Worm (Caenorhabditis elegans) whole organism, L1 larva: ENCODE measurements around the gene nono-1.

ENCODE experiments used
- C16A3.4 ChIP-seq: fragments of 150-350 bp; optimal IDR thresholded peaks from 2 replicates; lab custom pipeline; 2014; ENCODE audit warnings: missing biosample characterization, missing genetic modification characterization
- C34B4.2 ChIP-seq: sonication (generic microtip); optimal IDR thresholded peaks from 2 replicates; lab custom pipeline; 2017; ENCODE audit warnings: mild to moderate bottlenecking, missing genetic modification characterization, missing compliant biosample characterization
- F16B12.6 ChIP-seq: fragments of 150-350 bp; optimal IDR thresholded peaks from 2 replicates; lab custom pipeline; 2014; ENCODE audit warnings: missing biosample characterization, missing genetic modification characterization
- aha-1 ChIP-seq: fragments of 150-350 bp; optimal IDR thresholded peaks from 2 replicates; lab custom pipeline; 2014; ENCODE audit warnings: missing biosample characterization, missing genetic modification characterization
- ama-1 ChIP-seq: fragments of 150-350 bp; optimal IDR thresholded peaks from 2 replicates; lab custom pipeline; 2014
- blmp-1 ChIP-seq: fragments of 150-350 bp; optimal IDR thresholded peaks from 2 replicates; lab custom pipeline; 2014; ENCODE audit warnings: missing biosample characterization, missing genetic modification characterization
- ceh-63 ChIP-seq: fragments of 200-800 bp; sonication (Bioruptor generic); optimal IDR thresholded peaks from 2 replicates; lab custom pipeline; 2018; ENCODE audit warnings: mild to moderate bottlenecking, missing genetic modification characterization, missing compliant biosample characterization
- ceh-82 ChIP-seq, 3 experiments: fragments of 150-350 bp in 1 of 3; sonication (generic microtip) in 2 of 3; optimal IDR thresholded peaks; 2 replicates each; lab custom pipeline; 2014 to 2017; ENCODE audit warnings: missing biosample characterization in 3 of 3, missing genetic modification characterization in 3 of 3
- ceh-88 ChIP-seq: fragments of 200-800 bp; sonication (Bioruptor generic); IDR thresholded peaks from 2 replicates; pipeline ENCODE4 v1.3.6; 2022; ENCODE audit warnings: missing genetic modification characterization, missing compliant biosample characterization
- ceh-90 ChIP-seq: sonication (generic microtip); optimal IDR thresholded peaks from 2 replicates; lab custom pipeline; 2016; ENCODE audit warnings: missing genetic modification characterization, missing compliant biosample characterization
- dpl-1 ChIP-seq, 3 experiments: fragments of 150-350 bp in 2 of 3; sonication (generic microtip) in 1 of 3; optimal IDR thresholded peaks; 2 replicates each; lab custom pipeline; 2014 to 2017; ENCODE audit warnings: missing biosample characterization in 3 of 3, missing genetic modification characterization in 3 of 3, missing genetic modification reagents in 3 of 3
- efl-1 ChIP-seq, 4 experiments: fragments of 150-350 bp; optimal IDR thresholded peaks in 3 of 4; peaks in 1 of 4; 1 replicate in 1 of 4; 2 replicates in 3 of 4; lab custom pipeline; 2014; ENCODE audit warnings: missing biosample characterization in 2 of 4, missing genetic modification characterization in 2 of 4, missing genetic modification reagents in 2 of 4
- elt-3 ChIP-seq, 6 experiments: fragments of 150-350 bp in 1 of 6; sonication (generic microtip); optimal IDR thresholded peaks; 2 replicates each; lab custom pipeline; 2017 to 2018; ENCODE audit warnings: missing biosample characterization in 6 of 6, missing genetic modification characterization in 6 of 6, inconsistent platforms in 1 of 6
- fkh-10 ChIP-seq: sonication (generic microtip); optimal IDR thresholded peaks from 2 replicates; lab custom pipeline; 2017; ENCODE audit warnings: missing biosample characterization, missing genetic modification reagents, missing genetic modification characterization
- fkh-8 ChIP-seq: sonication (generic microtip); optimal IDR thresholded peaks from 2 replicates; lab custom pipeline; 2016; ENCODE audit warnings: mild to moderate bottlenecking, missing genetic modification characterization, missing compliant biosample characterization
- grh-1 ChIP-seq: fragments of 200-800 bp; sonication (Bioruptor generic); IDR thresholded peaks from 2 replicates; pipeline ENCODE4 v1.3.6; 2022; ENCODE audit warnings: missing genetic modification reagents, missing genetic modification characterization, missing compliant biosample characterization
- hlh-17 ChIP-seq: fragments of 200-800 bp; sonication (Bioruptor generic); optimal IDR thresholded peaks from 2 replicates; lab custom pipeline; 2018; ENCODE audit warnings: missing genetic modification characterization, mild to moderate bottlenecking, missing compliant biosample characterization, moderate library complexity, borderline replicate concordance
- hpl-2 ChIP-seq: fragments of 150-350 bp; optimal IDR thresholded peaks from 2 replicates; lab custom pipeline; 2014; ENCODE audit warnings: missing biosample characterization, missing genetic modification reagents, missing genetic modification characterization
- jun-1 ChIP-seq: fragments of 150-350 bp; optimal IDR thresholded peaks from 2 replicates; lab custom pipeline; 2014; ENCODE audit warnings: missing biosample characterization, missing genetic modification reagents, missing genetic modification characterization
- lin-14 ChIP-seq: fragments of 200-800 bp; sonication (Bioruptor generic); optimal IDR thresholded peaks from 2 replicates; lab custom pipeline; 2018; ENCODE audit warnings: mild to moderate bottlenecking, missing genetic modification characterization, moderate library complexity, missing compliant biosample characterization
- lin-35 ChIP-seq, 2 experiments: fragments of 150-350 bp; optimal IDR thresholded peaks; 2 replicates each; lab custom pipeline; 2014; ENCODE audit warnings: missing biosample characterization in 2 of 2, missing genetic modification characterization in 2 of 2, missing genetic modification reagents in 2 of 2
- lsy-2 ChIP-seq, 2 experiments: fragments of 150-350 bp; optimal IDR thresholded peaks; 2 replicates each; lab custom pipeline; 2014; ENCODE audit warnings: missing biosample characterization in 2 of 2, missing genetic modification characterization in 2 of 2
- mdl-1 ChIP-seq, 2 experiments: fragments of 150-350 bp; optimal IDR thresholded peaks; 2 replicates each; lab custom pipeline; 2014 to 2017; ENCODE audit warnings: missing biosample characterization in 2 of 2, missing genetic modification characterization in 2 of 2, inconsistent platforms in 1 of 2
- mep-1 ChIP-seq: fragments of 150-350 bp; optimal IDR thresholded peaks from 2 replicates; lab custom pipeline; 2014; ENCODE audit warnings: missing biosample characterization, missing genetic modification characterization
- nhr-19 ChIP-seq: fragments of 200-800 bp; sonication (Bioruptor generic); conservative IDR thresholded peaks from 2 replicates; pipeline ENCODE4 v1.3.6; 2022; ENCODE audit warnings: missing genetic modification characterization, missing compliant biosample characterization
- nhr-20 ChIP-seq: sonication (generic microtip); optimal IDR thresholded peaks from 2 replicates; lab custom pipeline; 2016; ENCODE audit warnings: mild to moderate bottlenecking, missing genetic modification characterization, missing compliant biosample characterization
- nhr-47 ChIP-seq: sonication (generic microtip); optimal IDR thresholded peaks from 2 replicates; lab custom pipeline; 2016; ENCODE audit warnings: mild to moderate bottlenecking, missing genetic modification characterization, moderate library complexity, missing compliant biosample characterization
- nhr-71 ChIP-seq: sonication (generic microtip); optimal IDR thresholded peaks from 2 replicates; lab custom pipeline; 2016; ENCODE audit warnings: mild to moderate bottlenecking, missing genetic modification characterization, moderate library complexity, missing compliant biosample characterization
- nhr-85 ChIP-seq: sonication (generic microtip); peaks from one replicate; lab custom pipeline; 2016; ENCODE audit warnings: missing genetic modification characterization, inconsistent platforms, missing compliant biosample characterization
- nhr-90 ChIP-seq: sonication (generic microtip); optimal IDR thresholded peaks from 2 replicates; lab custom pipeline; 2016; ENCODE audit warnings: mild to moderate bottlenecking, missing genetic modification characterization, missing compliant biosample characterization; ENCODE audit not compliant: poor library complexity
- pag-3 ChIP-seq: sonication (generic microtip); optimal IDR thresholded peaks from 2 replicates; lab custom pipeline; 2017; ENCODE audit warnings: missing genetic modification characterization, mild to moderate bottlenecking, missing compliant biosample characterization, antibody characterized with exemption, borderline replicate concordance; ENCODE audit not compliant: insufficient read depth
- pqm-1 ChIP-seq: sonication (generic microtip); optimal IDR thresholded peaks from 3 replicates; lab custom pipeline; 2017; ENCODE audit warnings: missing biosample characterization, missing genetic modification characterization
- snu-23 ChIP-seq: sonication (generic microtip); optimal IDR thresholded peaks from 2 replicates; lab custom pipeline; 2016; ENCODE audit warnings: missing genetic modification characterization, missing compliant biosample characterization
- sptf-1 ChIP-seq: fragments of 150-350 bp; optimal IDR thresholded peaks from 2 replicates; lab custom pipeline; 2014; ENCODE audit warnings: missing biosample characterization, missing genetic modification characterization
- swsn-7 ChIP-seq: sonication (generic microtip); optimal IDR thresholded peaks from 2 replicates; lab custom pipeline; 2016; ENCODE audit warnings: missing genetic modification characterization, missing compliant biosample characterization
- tbx-2 ChIP-seq: sonication (generic microtip); optimal IDR thresholded peaks from 2 replicates; lab custom pipeline; 2016; ENCODE audit warnings: missing genetic modification characterization, missing compliant biosample characterization
- unc-130 ChIP-seq: fragments of 150-350 bp; optimal IDR thresholded peaks from 2 replicates; lab custom pipeline; 2017; ENCODE audit warnings: missing biosample characterization, missing genetic modification characterization, inconsistent platforms
- unc-62 ChIP-seq: fragments of 150-350 bp; optimal IDR thresholded peaks from 2 replicates; lab custom pipeline; 2014; ENCODE audit warnings: missing biosample characterization, missing genetic modification reagents, missing genetic modification characterization
- vab-15 ChIP-seq: sonication (generic microtip); optimal IDR thresholded peaks from 2 replicates; lab custom pipeline; 2017; ENCODE audit warnings: missing genotype, mild to moderate bottlenecking, missing genetic modification characterization, missing compliant biosample characterization

nono-1 gene

ce11 chrIII:5953041-5953912 lies 4.8 kb downstream of the nono-1 start:
- TF ChIP-seq nhr-90, result peak; percentile 4
- TF ChIP-seq nhr-85 (tag; lab: Kevin White, UChicago), result peak; percentile 58
- TF ChIP-seq tbx-2 (tag; lab: Kevin White, UChicago), result no peak
- no peak for TF ChIP-seq aha-1 (tag; lab: Kevin White, UChicago)
- no peak for TF ChIP-seq C16A3.4
- TF ChIP-seq nhr-71 (tag; lab: Kevin White, UChicago), result peak; percentile 28
- TF ChIP-seq lin-35 (GFP tag; optimal IDR thresholded peaks at IDR 0.05; lab: Kevin White, UChicago), result peak in 1 of 2 experiments; percentile 5
- peak; percentile 9 for TF ChIP-seq ama-1 (lab: Kevin White, UChicago)
- no peak for TF ChIP-seq mdl-1 (tag; optimal IDR thresholded peaks at IDR 0.05; lab: Kevin White, UChicago)
- peak; percentile 5 for TF ChIP-seq snu-23
- no peak for TF ChIP-seq efl-1 (optimal IDR thresholded peaks at IDR 0.05; lab: Kevin White, UChicago)
- TF ChIP-seq efl-1 (GFP tag; optimal IDR thresholded peaks at IDR 0.05 in 1 of 2; lab: Kevin White, UChicago), result peak in 1 of 2 experiments; percentile 20
- TF ChIP-seq sptf-1 (tag; lab: Kevin White, UChicago), result no peak
- TF ChIP-seq, all 84 proteins: peak for 7

DNA sequence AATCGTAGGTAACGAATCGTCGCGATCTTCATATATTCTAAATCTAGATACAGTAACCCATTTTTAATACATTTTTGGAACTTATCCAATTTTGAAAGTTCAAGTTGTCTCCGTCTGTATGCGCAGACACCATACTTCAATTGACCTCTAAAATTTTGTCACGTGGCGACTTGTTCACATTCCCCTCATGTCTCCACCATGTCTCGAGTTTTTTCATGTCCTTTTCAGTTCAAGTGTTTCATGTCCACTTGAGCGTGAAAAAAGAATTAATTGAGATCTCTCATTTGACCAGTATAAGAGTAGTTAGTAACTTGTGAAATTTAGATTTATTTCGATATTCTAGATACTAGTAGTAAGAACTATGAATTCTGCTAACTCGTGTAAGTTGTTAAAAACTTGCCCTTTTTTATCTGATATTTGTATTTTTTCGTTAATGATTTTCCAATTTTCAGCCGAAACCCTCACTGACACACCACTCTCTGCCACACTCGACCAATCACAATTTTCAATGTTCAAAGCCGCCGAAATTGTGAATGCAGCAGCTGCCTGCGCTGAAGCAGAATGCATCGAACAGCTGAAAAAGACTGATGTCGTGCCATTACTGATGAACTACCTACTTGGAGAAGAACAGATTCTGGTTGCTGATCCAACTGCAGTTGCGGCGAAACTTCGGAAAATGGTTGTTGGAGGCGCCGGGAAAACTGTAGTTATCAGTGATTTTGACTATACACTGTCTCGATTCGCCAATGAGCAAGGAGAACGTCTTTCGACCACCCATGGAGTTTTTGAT lies 6.3 kb downstream of the nono-1 start:
- TF ChIP-seq nhr-85 (tag; lab: Kevin White, UChicago), result peak; percentile 91
- no peak for TF ChIP-seq pag-3 (tag; lab: Kevin White, UChicago)
- no peak for TF ChIP-seq ceh-90
- no peak for TF ChIP-seq pqm-1
- peak; percentile 50 for TF ChIP-seq fkh-10 (GFP tag; lab: Kevin White, UChicago)
- peak; percentile 19 for TF ChIP-seq swsn-7 (tag; lab: Kevin White, UChicago)
- no peak for TF ChIP-seq hlh-17 (GFP tag; lab: Kevin White, UChicago)
- peak; percentile 72 for TF ChIP-seq nhr-71 (tag; lab: Kevin White, UChicago)
- peak; percentile 33 for TF ChIP-seq tbx-2 (tag; lab: Kevin White, UChicago)
- TF ChIP-seq ceh-88 (GFP tag; lab: Robert Waterston, UW), result no peak
- peak; percentile 13 for TF ChIP-seq fkh-8 (tag; lab: Kevin White, UChicago)
- TF ChIP-seq jun-1 (tag; lab: Kevin White, UChicago), result no peak
- no peak for TF ChIP-seq unc-130 (tag; lab: Kevin White, UChicago)
- TF ChIP-seq efl-1 (optimal IDR thresholded peaks at IDR 0.05; lab: Kevin White, UChicago), result peak in 1 of 2 experiments; percentile 14
- peak in 1 of 2 experiments; percentile 93 for TF ChIP-seq efl-1 (GFP tag; optimal IDR thresholded peaks at IDR 0.05 in 1 of 2; lab: Kevin White, UChicago)
- TF ChIP-seq mep-1 (tag; lab: Kevin White, UChicago), result peak; percentile 59
- TF ChIP-seq mdl-1 (tag; optimal IDR thresholded peaks at IDR 0.05; lab: Kevin White, UChicago), result peak in 1 of 2 experiments; percentile 63
- TF ChIP-seq snu-23, result peak; percentile 72
- no peak for TF ChIP-seq C34B4.2 (tag; lab: Kevin White, UChicago)
- peak; percentile 46 for TF ChIP-seq blmp-1 (tag; lab: Kevin White, UChicago)
- peak in 1 of 3 experiments; percentile 12 for TF ChIP-seq ceh-82 (tag; optimal IDR thresholded peaks at IDR 0.05; lab: Kevin White, UChicago)
- no peak for TF ChIP-seq unc-62 (GFP tag; lab: Kevin White, UChicago)
- TF ChIP-seq ceh-63 (GFP tag; lab: Kevin White, UChicago), result no peak
- TF ChIP-seq ama-1 (lab: Kevin White, UChicago), result no peak
- TF ChIP-seq vab-15 (tag; lab: Kevin White, UChicago), result no peak
- peak in 2 of 3 experiments; percentile 25 for TF ChIP-seq dpl-1 (GFP tag; optimal IDR thresholded peaks at IDR 0.05; lab: Kevin White, UChicago)
- peak; percentile 71 for TF ChIP-seq nhr-20
- peak; percentile 3 to 53 for TF ChIP-seq lin-35 (GFP tag; optimal IDR thresholded peaks at IDR 0.05; lab: Kevin White, UChicago)
- TF ChIP-seq lsy-2 (tag; optimal IDR thresholded peaks at IDR 0.05; lab: Kevin White, UChicago), result peak; percentile 34 to 52
- peak; percentile 1 for TF ChIP-seq F16B12.6 (tag; lab: Kevin White, UChicago)
- peak; percentile 52; the same call in 1 of the 2 replicates for TF ChIP-seq grh-1 (GFP tag; lab: Robert Waterston, UW)
- TF ChIP-seq nhr-19 (GFP tag; lab: Robert Waterston, UW), result peak; percentile 32; the same call in 1 of the 2 replicates
- peak; percentile 84 for TF ChIP-seq lin-14 (GFP tag; lab: Kevin White, UChicago)
- no peak for TF ChIP-seq elt-3 (tag; optimal IDR thresholded peaks at IDR 0.05; lab: Kevin White, UChicago)
- TF ChIP-seq hpl-2, result no peak
- peak; percentile 12 for TF ChIP-seq nhr-47
